Worm (Caenorhabditis elegans) whole organism, L4/young adult: Measurements from ENCODE around the gene Y39G8C.2.

Source experiments
- W03F9.2 ChIP-seq: fragments of 150-350 bp; optimal IDR thresholded peaks from 2 replicates; lab custom pipeline; 2014; ENCODE audit warnings: missing biosample characterization, missing genetic modification characterization
- dao-5 ChIP-seq: sonication (generic microtip); optimal IDR thresholded peaks from 2 replicates; lab custom pipeline; 2016; ENCODE audit warnings: missing genotype, missing genetic modification characterization, moderate library complexity, missing compliant biosample characterization
- him-1 ChIP-seq: sonication (generic microtip); optimal IDR thresholded peaks from 2 replicates; lab custom pipeline; 2016; ENCODE audit warnings: missing genotype, missing genetic modification reagents, missing genetic modification characterization, missing compliant biosample characterization

- TF ChIP-seq dao-5 (tag; lab: Kevin White, UChicago), result no peak
- TF ChIP-seq W03F9.2 (tag; lab: Kevin White, UChicago), result no peak
- TF ChIP-seq him-1 (tag; lab: Kevin White, UChicago), result no peak
These were observed 15.4 kb upstream of the Y39G8C.2 start for ce11 chrII:14112842-14113241.
